Worm (Caenorhabditis elegans) whole organism, mixed stage, embryonic: Measurements from ENCODE around the gene alh-2.

Experiments
- M03D4.4 ChIP-seq: sonication (generic microtip); optimal IDR thresholded peaks from 2 replicates; lab custom pipeline; 2017; ENCODE audit warnings: mild to moderate bottlenecking, missing genetic modification characterization, missing compliant biosample characterization
- bed-3 ChIP-seq: fragments of 200-800 bp; sonication (Bioruptor generic); optimal IDR thresholded peaks from 3 replicates; lab custom pipeline; 2018; ENCODE audit warnings: mild to moderate bottlenecking, missing genetic modification characterization, moderate library complexity, missing compliant biosample characterization
- blmp-1 ChIP-seq: fragments of 150-350 bp; optimal IDR thresholded peaks from 2 replicates; lab custom pipeline; 2014; ENCODE audit warnings: missing biosample characterization, missing genetic modification characterization
- ceh-43 ChIP-seq: fragments of 200-800 bp; sonication (Bioruptor generic); optimal IDR thresholded peaks from 2 replicates; lab custom pipeline; 2018; ENCODE audit warnings: mild to moderate bottlenecking, missing genetic modification characterization, moderate library complexity, missing compliant biosample characterization
- ceh-83 ChIP-seq: fragments of 200-800 bp; sonication (Bioruptor generic); optimal IDR thresholded peaks from 2 replicates; lab custom pipeline; 2018; ENCODE audit warnings: mild to moderate bottlenecking, missing genetic modification characterization, missing compliant biosample characterization
- ces-1 ChIP-seq: fragments of 150-350 bp; optimal IDR thresholded peaks from 2 replicates; lab custom pipeline; 2014; ENCODE audit warnings: missing biosample characterization, missing genetic modification reagents, missing genetic modification characterization
- cnd-1 ChIP-seq: fragments of 200-800 bp; sonication (Bioruptor generic); optimal IDR thresholded peaks from 2 replicates; lab custom pipeline; 2018; ENCODE audit warnings: mild to moderate bottlenecking, missing genetic modification characterization, missing compliant biosample characterization
- drap-1 ChIP-seq: fragments of 200-800 bp; sonication (Bioruptor generic); optimal IDR thresholded peaks from 3 replicates; lab custom pipeline; 2018; ENCODE audit warnings: mild to moderate bottlenecking, missing genetic modification characterization, missing compliant biosample characterization
- elt-1 ChIP-seq: sonication (generic microtip); optimal IDR thresholded peaks from 2 replicates; lab custom pipeline; 2017; ENCODE audit warnings: missing genetic modification characterization, mild to moderate bottlenecking, missing compliant biosample characterization, antibody characterized with exemption, moderate library complexity, borderline replicate concordance; ENCODE audit not compliant: insufficient read depth
- elt-3 ChIP-seq: fragments of 150-350 bp; optimal IDR thresholded peaks from 2 replicates; lab custom pipeline; 2014; ENCODE audit warnings: missing biosample characterization, missing genetic modification characterization
- flh-1 ChIP-seq: fragments of 200-800 bp; sonication (Bioruptor generic); optimal IDR thresholded peaks from 2 replicates; lab custom pipeline; 2018; ENCODE audit warnings: mild to moderate bottlenecking, missing genetic modification characterization, moderate library complexity, missing compliant biosample characterization
- ham-2 ChIP-seq: fragments of 200-800 bp; sonication (Bioruptor generic); optimal IDR thresholded peaks from 2 replicates; lab custom pipeline; 2018; ENCODE audit warnings: mild to moderate bottlenecking, missing genetic modification characterization, missing compliant biosample characterization
- hlh-1 ChIP-seq: fragments of 150-350 bp; optimal IDR thresholded peaks from 2 replicates; lab custom pipeline; 2014; ENCODE audit warnings: missing biosample characterization, missing genetic modification reagents, missing genetic modification characterization
- lin-13 ChIP-seq: fragments of 150-350 bp; optimal IDR thresholded peaks from 2 replicates; lab custom pipeline; 2014; ENCODE audit warnings: missing biosample characterization, missing genetic modification characterization
- lin-32 ChIP-seq: fragments of 200-800 bp; sonication (Bioruptor generic); optimal IDR thresholded peaks from 2 replicates; lab custom pipeline; 2018; ENCODE audit warnings: mild to moderate bottlenecking, missing genetic modification characterization, missing compliant biosample characterization
- lsy-2 ChIP-seq: fragments of 150-350 bp; optimal IDR thresholded peaks from 2 replicates; lab custom pipeline; 2014; ENCODE audit warnings: missing biosample characterization, missing genetic modification characterization
- mab-5 ChIP-seq: fragments of 150-350 bp; optimal IDR thresholded peaks from 2 replicates; lab custom pipeline; 2014; ENCODE audit warnings: missing biosample characterization, missing genetic modification characterization
- mep-1 ChIP-seq: fragments of 150-350 bp; optimal IDR thresholded peaks from 2 replicates; lab custom pipeline; 2017; ENCODE audit warnings: missing biosample characterization, missing genetic modification reagents, missing genetic modification characterization, inconsistent platforms
- mls-2 ChIP-seq: sonication (generic microtip); optimal IDR thresholded peaks from 2 replicates; lab custom pipeline; 2016; ENCODE audit warnings: mild to moderate bottlenecking, missing genetic modification characterization, moderate library complexity, missing compliant biosample characterization
- nhr-2 ChIP-seq: fragments of 150-350 bp; optimal IDR thresholded peaks from 2 replicates; lab custom pipeline; 2014; ENCODE audit warnings: missing biosample characterization, missing genetic modification characterization
- nhr-237 ChIP-seq: fragments of 150-350 bp; optimal IDR thresholded peaks from 2 replicates; lab custom pipeline; 2014; ENCODE audit warnings: missing biosample characterization, missing genetic modification characterization
- nhr-28 ChIP-seq: fragments of 150-350 bp; optimal IDR thresholded peaks from 2 replicates; lab custom pipeline; 2014; ENCODE audit warnings: missing biosample characterization, missing genetic modification characterization
- nhr-76 ChIP-seq: sonication (generic microtip); optimal IDR thresholded peaks from 2 replicates; lab custom pipeline; 2017; ENCODE audit warnings: missing biosample characterization, missing genetic modification characterization
- pha-4 ChIP-seq: fragments of 150-350 bp; optimal IDR thresholded peaks from 2 replicates; lab custom pipeline; 2018; ENCODE audit warnings: missing biosample characterization, missing genetic modification reagents, missing genetic modification characterization
- sem-2 ChIP-seq: fragments of 200-800 bp; sonication (Bioruptor generic); optimal IDR thresholded peaks from 2 replicates; lab custom pipeline; 2018; ENCODE audit warnings: mild to moderate bottlenecking, missing genetic modification characterization, missing compliant biosample characterization
- snpc-4 ChIP-seq: fragments of 150-350 bp; optimal IDR thresholded peaks from 2 replicates; lab custom pipeline; 2014; ENCODE audit warnings: missing biosample characterization, missing genetic modification characterization
- sptf-1 ChIP-seq: sonication (generic microtip); optimal IDR thresholded peaks from 2 replicates; lab custom pipeline; 2017; ENCODE audit warnings: mild to moderate bottlenecking, missing genetic modification characterization, moderate library complexity, missing compliant biosample characterization
- tbx-8 ChIP-seq: fragments of 200-800 bp; sonication (Bioruptor generic); optimal IDR thresholded peaks from 2 replicates; lab custom pipeline; 2018; ENCODE audit warnings: mild to moderate bottlenecking, missing genetic modification characterization, moderate library complexity, missing compliant biosample characterization
- unc-120 ChIP-seq: sonication (generic microtip); optimal IDR thresholded peaks from 2 replicates; lab custom pipeline; 2017; ENCODE audit warnings: missing genetic modification characterization, missing compliant biosample characterization; ENCODE audit not compliant: poor library complexity, severe bottlenecking
- unc-39 ChIP-seq: fragments of 150-350 bp; optimal IDR thresholded peaks from 2 replicates; lab custom pipeline; 2014; ENCODE audit warnings: missing biosample characterization, missing genetic modification characterization
- unc-62 ChIP-seq: fragments of 150-350 bp; optimal IDR thresholded peaks from 2 replicates; lab custom pipeline; 2014; ENCODE audit warnings: missing biosample characterization, missing genetic modification reagents, missing genetic modification characterization
- zip-8 ChIP-seq: fragments of 150-350 bp; optimal IDR thresholded peaks from 2 replicates; lab custom pipeline; 2014; ENCODE audit warnings: missing biosample characterization, missing genetic modification characterization
- ztf-11 ChIP-seq: fragments of 150-350 bp; optimal IDR thresholded peaks from 2 replicates; lab custom pipeline; 2014; ENCODE audit warnings: missing biosample characterization, missing genetic modification characterization

The alh-2 gene

DNA sequence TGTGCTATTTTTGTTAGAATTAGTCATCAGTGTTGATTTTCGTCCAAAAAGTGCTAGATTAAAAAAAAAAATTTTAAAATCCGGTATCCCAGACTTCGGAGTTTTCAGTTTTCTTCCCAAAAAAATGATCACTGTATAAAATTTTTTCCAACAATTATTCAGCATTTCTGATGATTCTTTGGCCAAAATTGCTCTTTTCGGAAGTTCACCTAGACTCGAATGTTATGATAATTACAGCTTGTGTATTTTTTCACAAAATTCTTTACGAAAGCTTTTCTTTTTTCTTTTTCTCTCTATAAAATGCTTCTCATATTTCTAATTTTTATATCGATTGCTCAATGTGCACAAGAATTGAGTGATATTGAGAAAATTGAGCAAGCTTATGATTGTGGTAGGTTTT, 12.3 kb upstream of the alh-2 start, which contains the start of gene irld-17:
Gene irld-17 (plus strand): TSS at position 301 of the 400 bp plus-strand sequence.
- no peak for TF ChIP-seq pha-4

DNA sequence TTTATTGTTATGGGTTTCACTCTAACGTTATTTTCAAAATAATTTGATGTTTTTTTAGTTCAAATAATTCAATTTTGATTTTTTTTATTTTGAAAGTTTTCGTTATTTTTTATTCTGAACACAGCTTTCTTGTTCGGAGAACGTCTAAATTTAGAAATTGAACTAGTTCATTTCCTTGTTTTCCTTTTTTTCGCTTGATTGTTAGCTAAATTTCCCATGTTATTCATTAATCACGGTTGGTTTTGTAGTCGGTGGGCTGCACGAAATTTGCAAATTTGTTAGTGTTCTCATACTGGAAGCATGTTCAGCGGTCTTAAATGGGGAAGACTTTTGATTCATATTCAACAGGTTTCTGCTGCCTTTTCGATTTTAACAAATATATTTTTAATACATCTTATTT, 8.1 kb upstream of the alh-2 start, which contains the start of gene str-222:
Gene str-222 (plus strand): TSS at position 301 of the 400 bp plus-strand sequence.
- no peak for TF ChIP-seq ceh-43
- no peak for TF ChIP-seq zip-8
- TF ChIP-seq pha-4, result no peak
- no peak for TF ChIP-seq elt-1 (tag; lab: Kevin White, UChicago)
- TF ChIP-seq blmp-1 (tag; lab: Kevin White, UChicago), result no peak
- no peak for TF ChIP-seq drap-1
- TF ChIP-seq lin-13, result no peak
- TF ChIP-seq elt-3 (tag; lab: Kevin White, UChicago), result no peak
- no peak for TF ChIP-seq M03D4.4 (tag; lab: Kevin White, UChicago)
- TF ChIP-seq ces-1 (GFP tag; lab: Kevin White, UChicago), result no peak
- TF ChIP-seq nhr-76, result no peak

DNA sequence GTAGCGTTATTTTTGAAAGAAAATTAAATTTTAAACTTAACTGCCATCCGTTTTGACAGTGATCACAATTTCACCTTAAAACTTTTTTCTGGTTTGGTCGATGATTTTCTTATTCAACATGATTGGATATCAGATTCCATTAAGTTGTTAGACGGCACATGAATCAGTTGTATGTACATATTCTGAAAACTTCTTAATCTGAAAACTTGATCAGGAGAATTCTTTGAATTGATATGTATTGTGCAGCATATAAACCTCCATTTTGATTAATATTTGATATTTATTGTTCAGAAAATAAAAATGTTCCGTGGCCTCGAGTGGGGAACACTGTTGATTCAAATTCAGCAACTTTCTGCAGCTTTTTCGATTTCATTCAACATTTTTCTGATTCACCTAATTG, 4.0 kb upstream of the alh-2 start, which contains the start of gene str-221:
Gene str-221 (plus strand): TSS at position 301 of the 400 bp plus-strand sequence.
- no peak for TF ChIP-seq flh-1 (GFP tag; lab: Kevin White, UChicago)
- no peak for TF ChIP-seq snpc-4 (tag; lab: Kevin White, UChicago)
- no peak for TF ChIP-seq drap-1
- TF ChIP-seq hlh-1 (tag; lab: Kevin White, UChicago), result no peak
- TF ChIP-seq sptf-1 (tag; lab: Kevin White, UChicago), result no peak
- no peak for TF ChIP-seq bed-3 (GFP tag; lab: Kevin White, UChicago)
- no peak for TF ChIP-seq ces-1 (GFP tag; lab: Kevin White, UChicago)
- no peak for TF ChIP-seq unc-62 (GFP tag; lab: Kevin White, UChicago)
- TF ChIP-seq lsy-2 (tag; lab: Kevin White, UChicago), result no peak
- TF ChIP-seq unc-120 (tag; lab: Kevin White, UChicago), result no peak
- no peak for TF ChIP-seq nhr-237 (tag; lab: Kevin White, UChicago)
- no peak for TF ChIP-seq blmp-1 (tag; lab: Kevin White, UChicago)
- TF ChIP-seq M03D4.4 (tag; lab: Kevin White, UChicago), result no peak
- TF ChIP-seq unc-39 (tag; lab: Kevin White, UChicago), result no peak
- TF ChIP-seq mep-1, result no peak
- TF ChIP-seq zip-8, result no peak
- TF ChIP-seq ceh-43, result no peak
- TF ChIP-seq ham-2, result no peak
- TF ChIP-seq cnd-1 (tag; lab: Kevin White, UChicago), result no peak
- no peak for TF ChIP-seq tbx-8 (GFP tag; lab: Kevin White, UChicago)

DNA sequence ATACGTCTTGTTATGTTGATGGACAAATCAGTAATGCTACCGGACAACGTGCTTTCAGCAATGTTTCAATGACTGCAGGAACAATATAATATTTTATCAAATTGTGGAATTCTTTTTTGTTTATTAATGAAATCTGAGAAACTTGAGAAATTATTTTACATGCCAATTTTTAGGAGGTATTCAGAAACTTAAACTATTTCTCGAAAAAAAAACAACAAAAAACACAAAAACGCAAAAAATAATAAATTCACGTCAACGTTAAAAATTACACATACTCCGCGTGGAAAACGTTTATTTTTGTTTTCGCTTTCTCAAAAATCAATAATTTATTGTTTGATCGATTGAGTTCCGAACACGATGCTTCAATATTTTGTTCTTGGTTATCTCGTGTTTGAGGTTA, 1.8 kb upstream of the alh-2 start, which contains the start of gene Y46H3D.1:
Gene Y46H3D.1 (plus strand): TSS at position 301 of the 400 bp plus-strand sequence.
- TF ChIP-seq ham-2 (no peak), lsy-2 (tag; lab: Kevin White, UChicago) (no peak), ceh-43 (no peak), snpc-4 (tag; lab: Kevin White, UChicago) (no peak), sem-2 (no peak), ceh-83 (GFP tag; lab: Kevin White, UChicago) (no peak), ztf-11 (no peak), nhr-28 (no peak), elt-3 (tag; lab: Kevin White, UChicago) (no peak), tbx-8 (GFP tag; lab: Kevin White, UChicago) (no peak), unc-62 (GFP tag; lab: Kevin White, UChicago) (no peak), nhr-2 (tag; lab: Kevin White, UChicago) (no peak), lin-32 (GFP tag; lab: Kevin White, UChicago) (no peak)

DNA sequence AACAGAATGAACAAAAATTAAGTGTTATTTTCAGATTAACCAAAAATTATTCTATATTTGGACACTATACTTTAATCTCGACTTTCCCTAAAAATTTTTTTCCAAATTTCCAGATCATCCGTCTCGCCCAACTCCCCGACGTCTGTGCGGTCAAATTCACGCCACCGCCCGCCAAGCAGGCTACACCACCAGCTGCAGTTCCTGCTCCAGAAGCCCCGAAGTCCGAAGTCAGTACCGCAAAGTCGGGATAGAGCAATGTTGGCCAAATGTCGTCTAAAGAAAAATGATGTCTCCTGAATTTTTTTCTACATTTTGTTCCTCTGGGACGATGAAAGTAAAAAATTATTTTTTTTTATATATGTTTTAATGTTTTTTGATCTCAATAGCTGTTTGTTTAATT, 1.2 kb upstream of the alh-2 start:
- TF ChIP-seq ham-2 (no peak), mab-5 (tag; lab: Kevin White, UChicago) (no peak), bed-3 (GFP tag; lab: Kevin White, UChicago) (no peak), elt-3 (tag; lab: Kevin White, UChicago) (no peak), mls-2 (tag; lab: Kevin White, UChicago) (no peak), unc-39 (tag; lab: Kevin White, UChicago) (no peak), unc-120 (tag; lab: Kevin White, UChicago) (no peak), ztf-11 (no peak), M03D4.4 (tag; lab: Kevin White, UChicago) (no peak)
